Worm (Caenorhabditis elegans) whole organism, mixed stage, embryonic: ENCODE measurements around the gene lite-1.

Source experiments
- ceh-39 ChIP-seq: fragments of 150-350 bp; optimal IDR thresholded peaks from 2 replicates; lab custom pipeline; 2014; ENCODE audit warnings: missing biosample characterization, missing genetic modification characterization
- elt-1 ChIP-seq: sonication (generic microtip); optimal IDR thresholded peaks from 2 replicates; lab custom pipeline; 2017; ENCODE audit warnings: missing genetic modification characterization, mild to moderate bottlenecking, missing compliant biosample characterization, antibody characterized with exemption, moderate library complexity, borderline replicate concordance; ENCODE audit not compliant: insufficient read depth
- snpc-4 ChIP-seq: fragments of 150-350 bp; optimal IDR thresholded peaks from 2 replicates; lab custom pipeline; 2014; ENCODE audit warnings: missing biosample characterization, missing genetic modification characterization

- TF ChIP-seq snpc-4 (tag; lab: Kevin White, UChicago) (no peak), ceh-39 (tag; lab: Kevin White, UChicago) (no peak), elt-1 (peak; percentile 77)
These were observed 8.4 kb upstream of the lite-1 start, which contains the start of gene rml-3 for ce11 chrX:6238973-6239372.
